Fruit fly (Drosophila melanogaster) whole organism, larva: Measurements from ENCODE around the gene Bfc.

Source experiments
- noc ChIP-seq: fragments of 200-800 bp; sonication (Bioruptor generic); optimal IDR thresholded peaks from 3 replicates; lab custom pipeline; 2019; ENCODE audit warnings: missing biosample characterization, mild to moderate bottlenecking, missing genetic modification characterization, moderate library complexity

Bfc gene

dm6 chr3L:1298509-1298908 lies 48.0 kb downstream of the Bfc start, which contains the start of gene scf:
TSS of gene scf (plus strand) at chr3L:1298672.
- no peak for TF ChIP-seq noc (tag; lab: Kevin White, UChicago)

DNA sequence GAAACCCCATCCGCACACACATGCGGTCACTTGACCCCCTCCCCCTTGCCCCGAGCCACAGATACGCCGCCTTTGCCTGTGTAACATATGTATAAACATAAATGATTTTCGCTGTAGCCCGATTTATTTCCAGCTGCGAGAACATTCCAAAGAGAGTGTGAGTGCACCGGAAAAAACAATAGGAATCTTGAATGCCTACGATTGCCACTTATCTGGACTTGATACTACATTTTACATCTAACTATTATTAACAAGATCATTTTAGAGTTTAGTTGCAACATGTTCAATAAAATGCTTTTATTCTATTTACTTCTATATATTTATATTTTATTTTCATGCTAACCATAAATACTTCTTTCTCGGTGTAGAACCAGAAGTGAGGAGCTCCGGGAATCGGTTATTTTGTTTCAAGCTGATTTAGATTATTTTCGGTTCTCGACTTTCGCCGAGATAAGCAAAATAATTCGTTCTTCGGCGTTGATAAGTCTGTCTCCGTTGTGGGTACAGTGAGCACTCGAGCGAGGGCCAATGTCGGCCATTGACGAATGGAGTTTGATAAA lies 49.7 kb downstream of the Bfc start:
- peak; percentile 95 for TF ChIP-seq noc (tag; lab: Kevin White, UChicago)
